Worm (Caenorhabditis elegans): Measurements from ENCODE around the gene F32D8.15.
A peak's percentile ranks its signal among the peaks of the same experiment; 100 is the strongest.

Gene F32D8.15

DNA sequence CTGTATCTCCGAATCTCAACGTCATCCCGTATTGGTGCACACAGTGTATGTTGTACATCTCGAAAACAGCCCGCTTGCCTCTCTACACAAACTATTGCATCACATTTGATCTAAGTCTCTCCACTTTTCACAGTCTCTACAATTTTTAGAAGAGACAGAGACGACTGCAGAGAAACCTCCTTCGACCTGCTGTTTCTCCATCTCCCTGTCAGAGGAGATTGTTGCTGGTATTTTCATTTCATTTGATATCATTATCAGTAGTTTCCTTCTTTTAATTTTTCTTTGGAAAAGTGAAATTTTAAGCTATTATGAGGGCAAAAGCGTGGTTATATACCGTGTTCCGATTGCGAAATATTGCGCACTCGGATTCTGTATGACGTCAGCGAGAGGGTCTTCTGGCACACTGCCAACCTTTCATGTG is 36.7 kb downstream of the F32D8.15 start:
- no peak for TF ChIP-seq egl-43 (GFP tag; IDR thresholded peaks at IDR 0.05)
- TF ChIP-seq ztf-11 (tag; optimal IDR thresholded peaks at IDR 0.05): no peak
- no peak for TF ChIP-seq Y5F2A.4 (GFP tag; optimal IDR thresholded peaks at IDR 0.05)
- TF ChIP-seq zip-2 (tag; optimal IDR thresholded peaks at IDR 0.05): peak; percentile 96
- TF ChIP-seq lin-1 (GFP tag; IDR thresholded peaks at IDR 0.05): no peak; the same call in 1 of the 2 replicates
- TF ChIP-seq T20F7.1 (GFP tag; optimal IDR thresholded peaks at IDR 0.05): peak; percentile 28
- TF ChIP-seq F10B5.3 (tag; optimal IDR thresholded peaks at IDR 0.05): no peak
- no peak for TF ChIP-seq daf-12 (tag; optimal IDR thresholded peaks at IDR 0.05)
- no peak for TF ChIP-seq F26F4.8 (GFP tag; conservative IDR thresholded peaks at IDR 0.05)
- peak; percentile 58 for TF ChIP-seq hlh-30 (tag; optimal IDR thresholded peaks at IDR 0.05; ENCODE audit: insufficient read depth)
- no peak for TF ChIP-seq skn-1 (tag; optimal IDR thresholded peaks at IDR 0.05)
- no peak for TF ChIP-seq F49E8.2 (tag; optimal IDR thresholded peaks at IDR 0.05; ENCODE audit: borderline replicate concordance)
- no peak for TF ChIP-seq ctbp-1 (GFP tag; IDR thresholded peaks at IDR 0.05)
- TF ChIP-seq nhr-48 (tag; optimal IDR thresholded peaks at IDR 0.05): peak; percentile 89
- TF ChIP-seq zfp-3 (GFP tag; conservative IDR thresholded peaks at IDR 0.05): no peak
- no peak for TF ChIP-seq zfp-2 (tag; optimal IDR thresholded peaks at IDR 0.05)
- peak; percentile 58 for TF ChIP-seq ama-1 (optimal IDR thresholded peaks at IDR 0.05)
- TF ChIP-seq daf-19 (GFP tag; conservative IDR thresholded peaks at IDR 0.05): 0 out of 2 replicates have a peak, but pooled peaks have one; percentile 23
- TF ChIP-seq nhr-77 (tag; optimal IDR thresholded peaks at IDR 0.05): peak; percentile 66
- TF ChIP-seq nhr-111 (GFP tag; optimal IDR thresholded peaks at IDR 0.05): no peak
- TF ChIP-seq rbr-2 (tag; optimal IDR thresholded peaks at IDR 0.05): peak; percentile 42
- peak; percentile 51 for TF ChIP-seq cey-2 (tag; optimal IDR thresholded peaks at IDR 0.05; ENCODE audit: borderline replicate concordance, insufficient read depth)
- peak; percentile 71 for TF ChIP-seq spr-1 (tag; optimal IDR thresholded peaks at IDR 0.05)
- TF ChIP-seq gei-8 (GFP tag; optimal IDR thresholded peaks at IDR 0.05): no peak
- TF ChIP-seq daf-16 (GFP tag; optimal IDR thresholded peaks at IDR 0.05): no peak
- TF ChIP-seq daf-16 (tag; optimal IDR thresholded peaks at IDR 0.05): peak; percentile 93
- TF ChIP-seq nhr-10 (tag; optimal IDR thresholded peaks at IDR 0.05): peak; percentile 71
- TF ChIP-seq nhr-76 (tag; optimal IDR thresholded peaks at IDR 0.05): no peak
- no peak for TF ChIP-seq sdz-12 (GFP tag; optimal IDR thresholded peaks at IDR 0.05)
- TF ChIP-seq mdl-1 (tag; optimal IDR thresholded peaks at IDR 0.05): peak; percentile 70 to 72
- TF ChIP-seq ceh-28 (tag; optimal IDR thresholded peaks at IDR 0.05): no peak
- no peak for TF ChIP-seq R02D3.7 (tag; optimal IDR thresholded peaks at IDR 0.05)
- peak; percentile 8 for TF ChIP-seq nhr-6 (tag; optimal IDR thresholded peaks at IDR 0.05)
- TF ChIP-seq tra-1 (GFP tag; IDR thresholded peaks at IDR 0.05): peak; percentile 33; the same call in 1 of the 2 replicates
- TF ChIP-seq saeg-2 (GFP tag; IDR thresholded peaks at IDR 0.05): no peak
- TF ChIP-seq dmd-6 (GFP tag; IDR thresholded peaks at IDR 0.05): peak; percentile 85; the same call in 1 of the 2 replicates
- TF ChIP-seq nhr-42 (GFP tag; IDR thresholded peaks at IDR 0.05): no peak
- TF ChIP-seq ZK337.2 (GFP tag; IDR thresholded peaks at IDR 0.05): no peak
- TF ChIP-seq hif-1 (tag; optimal IDR thresholded peaks at IDR 0.05): peak in 1 of 2 experiments; percentile 51
- peak; percentile 95 for TF ChIP-seq nhr-28 (tag; optimal IDR thresholded peaks at IDR 0.05)
- no peak for TF ChIP-seq daf-8 (GFP tag; IDR thresholded peaks at IDR 0.05)
- peak in 1 of 2 experiments; percentile 73 for TF ChIP-seq lsy-2 (tag; optimal IDR thresholded peaks at IDR 0.05)
- TF ChIP-seq pqm-1 (tag; optimal IDR thresholded peaks at IDR 0.05): peak; percentile 28
- peak; percentile 49 for TF ChIP-seq aha-1 (tag)
- peak; percentile 75 for TF ChIP-seq mxl-3 (GFP tag; optimal IDR thresholded peaks at IDR 0.05)
- TF ChIP-seq dve-1 (tag; optimal IDR thresholded peaks at IDR 0.05; ENCODE audit: insufficient read depth): peak; percentile 88
- no peak for TF ChIP-seq madf-5 (GFP tag; IDR thresholded peaks at IDR 0.05)
- TF ChIP-seq attf-4 (tag; optimal IDR thresholded peaks at IDR 0.05): no peak
- TF ChIP-seq snpc-4 (tag; optimal IDR thresholded peaks at IDR 0.05): no peak
- TF ChIP-seq dmd-9 (GFP tag; IDR thresholded peaks at IDR 0.05): no peak
- TF ChIP-seq jun-1 (tag; optimal IDR thresholded peaks at IDR 0.05): no peak
- no peak for TF ChIP-seq madf-9 (GFP tag; conservative IDR thresholded peaks at IDR 0.05)
